Worm (Caenorhabditis elegans) whole organism, L3 larva: Measurements from ENCODE around the gene K09F6.11.

Experiments used
- ZK546.5 ChIP-seq: sonication (generic microtip); optimal IDR thresholded peaks from 2 replicates; lab custom pipeline; 2017; ENCODE audit warnings: missing biosample characterization, missing genetic modification characterization
- daf-12 ChIP-seq: fragments of 150-350 bp; optimal IDR thresholded peaks from 2 replicates; lab custom pipeline; 2014; ENCODE audit warnings: missing biosample characterization, missing genetic modification reagents, missing genetic modification characterization
- lin-15B ChIP-seq: fragments of 150-350 bp; optimal IDR thresholded peaks from 2 replicates; lab custom pipeline; 2014; ENCODE audit warnings: missing biosample characterization, missing genetic modification characterization
- lsy-12 ChIP-seq: sonication (generic microtip); optimal IDR thresholded peaks from 2 replicates; lab custom pipeline; 2016; ENCODE audit warnings: mild to moderate bottlenecking, missing genetic modification characterization, missing compliant biosample characterization
- nfya-1 ChIP-seq: sonication (generic microtip); optimal IDR thresholded peaks from 2 replicates; lab custom pipeline; 2017; ENCODE audit warnings: missing genetic modification characterization, mild to moderate bottlenecking, missing compliant biosample characterization, antibody characterized with exemption, moderate library complexity; ENCODE audit not compliant: insufficient read depth
- pha-4 ChIP-seq: fragments of 150-350 bp; optimal IDR thresholded peaks from 2 replicates; lab custom pipeline; 2014; ENCODE audit warnings: missing biosample characterization, missing genetic modification reagents, missing genetic modification characterization
- tbx-2 ChIP-seq: sonication (generic microtip); optimal IDR thresholded peaks from 2 replicates; lab custom pipeline; 2016; ENCODE audit warnings: mild to moderate bottlenecking, missing genetic modification characterization, missing compliant biosample characterization
- unc-39 ChIP-seq: sonication (generic microtip); optimal IDR thresholded peaks from 4 replicates; lab custom pipeline; 2017; ENCODE audit warnings: missing biosample characterization, missing genetic modification characterization
- unc-62 ChIP-seq: fragments of 150-350 bp; sonication (generic microtip); optimal IDR thresholded peaks from 4 replicates; lab custom pipeline; 2014; ENCODE audit warnings: missing biosample characterization, missing genetic modification reagents, missing genetic modification characterization
- ztf-11 ChIP-seq: fragments of 150-350 bp; optimal IDR thresholded peaks from 2 replicates; lab custom pipeline; 2014; ENCODE audit warnings: missing biosample characterization, missing genetic modification characterization
- ztf-4 ChIP-seq: fragments of 150-350 bp; optimal IDR thresholded peaks from 2 replicates; lab custom pipeline; 2014; ENCODE audit warnings: missing biosample characterization, missing genetic modification characterization

DNA sequence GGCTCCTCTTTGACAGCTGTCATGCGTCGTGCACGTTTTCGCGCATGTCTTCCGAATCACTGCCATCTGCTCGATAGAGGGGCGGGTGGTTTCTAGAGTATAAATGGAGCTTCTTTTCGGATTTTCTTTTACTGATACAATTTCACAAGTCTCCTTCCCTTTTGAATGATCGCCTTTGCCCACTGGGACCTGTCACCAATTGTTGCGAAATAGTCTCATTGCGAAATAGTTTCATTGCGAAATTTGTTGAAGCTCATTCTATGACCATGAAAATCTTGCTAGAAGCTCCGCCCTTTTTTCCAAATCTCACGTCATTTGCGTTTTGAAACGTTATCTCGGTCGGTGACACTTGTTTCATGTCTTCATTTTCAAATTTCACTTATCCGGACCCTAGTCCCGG is 9.5 kb downstream of the K09F6.11 start:
- no peak for TF ChIP-seq nfya-1
- TF ChIP-seq lin-15B (tag; lab: Kevin White, UChicago) = no peak
- TF ChIP-seq ztf-11 (tag; lab: Kevin White, UChicago) = no peak
- TF ChIP-seq pha-4 (tag; lab: Kevin White, UChicago) = no peak
- TF ChIP-seq tbx-2 (tag; lab: Kevin White, UChicago) = no peak
- TF ChIP-seq daf-12 (tag; lab: Kevin White, UChicago) = no peak
- TF ChIP-seq unc-39 (tag; lab: Kevin White, UChicago) = no peak
- TF ChIP-seq unc-62 (GFP tag; lab: Kevin White, UChicago) = peak; percentile 11
- no peak for TF ChIP-seq lsy-12 (tag; lab: Kevin White, UChicago)
- TF ChIP-seq ztf-4 = no peak
- TF ChIP-seq ZK546.5 (tag; lab: Kevin White, UChicago) = no peak
